Worm (Caenorhabditis elegans) whole organism, late embryonic: ENCODE data around the gene T26G10.3.
"Not testable (repeated sequence)": the region's sequence is repeated elsewhere in the genome, so short reads cannot be mapped to it uniquely, and the experiment has no call there.

Experiments used
- ceh-2 ChIP-seq: sonication (generic microtip); optimal IDR thresholded peaks from 2 replicates; lab custom pipeline; 2016; ENCODE audit warnings: missing genotype, missing genetic modification characterization, missing compliant biosample characterization
- lin-11 ChIP-seq: fragments of 200-800 bp; sonication (Bioruptor generic); optimal IDR thresholded peaks from 2 replicates; lab custom pipeline; 2018; ENCODE audit warnings: mild to moderate bottlenecking, missing genetic modification characterization, missing compliant biosample characterization

DNA sequence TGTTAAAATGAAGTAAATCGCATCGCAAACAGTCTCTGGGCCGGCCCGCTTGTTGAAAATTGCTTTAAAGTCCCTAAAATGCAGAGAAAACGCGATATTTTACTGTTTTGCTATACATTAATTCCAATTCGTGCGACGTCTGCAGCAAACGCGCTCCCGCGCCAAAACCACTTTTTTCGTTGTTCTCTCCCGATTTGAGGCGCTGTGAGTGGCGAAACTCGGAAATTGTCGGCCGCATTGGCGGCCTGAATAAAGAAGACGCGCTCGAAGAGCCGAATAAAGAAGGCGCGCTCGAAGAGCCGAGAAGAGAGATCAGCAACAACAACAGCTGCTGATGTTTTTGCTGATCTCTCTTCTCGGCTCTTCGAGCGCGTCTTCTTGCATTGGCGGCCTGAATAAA is 4.9 kb downstream of the T26G10.3 start:
- TF ChIP-seq lin-11, ceh-2 (tag; lab: Kevin White, UChicago): not testable (repeated sequence)
